Worm (Caenorhabditis elegans): Measurements from ENCODE around the gene F01G4.6.

DNA sequence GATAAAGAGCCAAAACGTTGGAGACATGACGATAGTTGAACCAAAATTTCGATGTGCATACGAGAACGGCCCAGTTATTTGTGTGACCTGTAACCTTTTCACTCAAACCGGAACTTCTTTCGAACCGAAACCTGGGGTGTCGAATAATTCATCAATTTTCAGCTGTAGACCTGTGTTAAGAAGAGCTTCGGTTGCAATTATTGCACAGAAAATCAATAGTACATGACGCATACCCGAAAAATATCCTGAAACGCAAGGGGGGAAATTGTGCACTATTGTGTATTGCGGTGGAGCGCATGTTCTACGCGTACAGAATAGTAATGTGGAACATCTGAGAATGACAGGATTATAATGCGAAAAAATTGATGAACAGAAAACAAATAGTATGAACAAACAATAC lies 39.5 kb downstream of the F01G4.6 start, which contains the start of gene pigk-1:
- TF ChIP-seq flt-1 (GFP tag; IDR thresholded peaks at IDR 0.05), result no peak
- no peak for TF ChIP-seq ztf-23 (GFP tag; IDR thresholded peaks at IDR 0.05)
- no peak for TF ChIP-seq klf-2 (GFP tag; conservative IDR thresholded peaks at IDR 0.05)
- TF ChIP-seq tab-1 (GFP tag; IDR thresholded peaks at IDR 0.05), result no peak
- no peak for TF ChIP-seq ref-1 (GFP tag; conservative IDR thresholded peaks at IDR 0.05)
- TF ChIP-seq ztf-29 (GFP tag; IDR thresholded peaks at IDR 0.05), result no peak
- no peak for TF ChIP-seq T22C8.4 (GFP tag; IDR thresholded peaks at IDR 0.05)
- TF ChIP-seq cog-1 (tag; optimal IDR thresholded peaks at IDR 0.05), result no peak
- no peak for TF ChIP-seq med-1 (GFP tag; optimal IDR thresholded peaks at IDR 0.05; ENCODE audit: insufficient read depth)

Data from whole organism, midembryonic.